Worm (Caenorhabditis elegans) whole organism, L3 larva: ENCODE measurements around the gene famh-161.
"Not testable (repeated sequence)": the region's sequence is repeated elsewhere in the genome, so short reads cannot be mapped to it uniquely, and the experiment has no call there.

Experiments used
- R02D3.7 ChIP-seq: fragments of 150-350 bp; optimal IDR thresholded peaks from 2 replicates; lab custom pipeline; 2014; ENCODE audit warnings: missing biosample characterization, missing genetic modification characterization
- ZK546.5 ChIP-seq: sonication (generic microtip); optimal IDR thresholded peaks from 2 replicates; lab custom pipeline; 2017; ENCODE audit warnings: missing biosample characterization, missing genetic modification characterization
- ama-1 ChIP-seq: fragments of 150-350 bp; optimal IDR thresholded peaks from 2 replicates; lab custom pipeline; 2018
- ceh-82 ChIP-seq: fragments of 150-350 bp; optimal IDR thresholded peaks from 2 replicates; lab custom pipeline; 2014; ENCODE audit warnings: missing biosample characterization, missing genetic modification characterization
- ceh-9 ChIP-seq: sonication (generic microtip); optimal IDR thresholded peaks from 2 replicates; lab custom pipeline; 2018; ENCODE audit warnings: missing biosample characterization, missing genetic modification characterization
- egl-27 ChIP-seq: sonication (generic microtip); optimal IDR thresholded peaks from 4 replicates; lab custom pipeline; 2017; ENCODE audit warnings: missing biosample characterization, missing genetic modification reagents, missing genetic modification characterization
- egl-5 ChIP-seq: fragments of 150-350 bp; optimal IDR thresholded peaks from 2 replicates; lab custom pipeline; 2017; ENCODE audit warnings: missing biosample characterization, missing genetic modification reagents, missing genetic modification characterization, inconsistent platforms
- elt-1 ChIP-seq: fragments of 150-350 bp; optimal IDR thresholded peaks from 2 replicates; lab custom pipeline; 2014; ENCODE audit warnings: missing biosample characterization, missing genetic modification characterization
- elt-2 ChIP-seq: sonication (generic microtip); optimal IDR thresholded peaks from 2 replicates; lab custom pipeline; 2016; ENCODE audit warnings: missing genetic modification reagents, mild to moderate bottlenecking, missing genetic modification characterization, missing compliant biosample characterization
- elt-3 ChIP-seq, 3 experiments: fragments of 150-350 bp in 1 of 3; sonication (generic microtip) in 2 of 3; optimal IDR thresholded peaks; 2 replicates in 2 of 3; 4 replicates in 1 of 3; lab custom pipeline; 2014 to 2017; ENCODE audit warnings: missing biosample characterization in 3 of 3, missing genetic modification characterization in 3 of 3
- eor-1 ChIP-seq, 2 experiments: fragments of 150-350 bp; optimal IDR thresholded peaks; 2 replicates each; lab custom pipeline; 2014 to 2018; ENCODE audit warnings: missing biosample characterization in 2 of 2, missing genetic modification characterization in 2 of 2
- fkh-10 ChIP-seq: sonication (generic microtip); optimal IDR thresholded peaks from 2 replicates; lab custom pipeline; 2017; ENCODE audit warnings: missing biosample characterization, missing genetic modification reagents, missing genetic modification characterization
- fos-1 ChIP-seq: fragments of 150-350 bp; optimal IDR thresholded peaks from 2 replicates; lab custom pipeline; 2014; ENCODE audit warnings: missing biosample characterization, missing genetic modification characterization
- hmg-11 ChIP-seq: sonication (generic microtip); optimal IDR thresholded peaks from 2 replicates; lab custom pipeline; 2016; ENCODE audit warnings: missing genetic modification characterization, missing compliant biosample characterization
- lin-15B ChIP-seq: fragments of 150-350 bp; optimal IDR thresholded peaks from 2 replicates; lab custom pipeline; 2014; ENCODE audit warnings: missing biosample characterization, missing genetic modification characterization
- lin-39 ChIP-seq: fragments of 150-350 bp; optimal IDR thresholded peaks from 2 replicates; lab custom pipeline; 2018; ENCODE audit warnings: missing biosample characterization, missing genetic modification reagents, missing genetic modification characterization
- lsy-12 ChIP-seq: sonication (generic microtip); optimal IDR thresholded peaks from 2 replicates; lab custom pipeline; 2016; ENCODE audit warnings: mild to moderate bottlenecking, missing genetic modification characterization, missing compliant biosample characterization
- mdl-1 ChIP-seq: fragments of 150-350 bp; optimal IDR thresholded peaks from 2 replicates; lab custom pipeline; 2014; ENCODE audit warnings: missing biosample characterization, missing genetic modification characterization
- mml-1 ChIP-seq: fragments of 150-350 bp; sonication (generic microtip); optimal IDR thresholded peaks from 3 replicates; lab custom pipeline; 2014; ENCODE audit warnings: missing biosample characterization, missing genetic modification characterization
- nfya-1 ChIP-seq: sonication (generic microtip); optimal IDR thresholded peaks from 2 replicates; lab custom pipeline; 2017; ENCODE audit warnings: missing genetic modification characterization, mild to moderate bottlenecking, missing compliant biosample characterization, antibody characterized with exemption, moderate library complexity; ENCODE audit not compliant: insufficient read depth
- nhr-11 ChIP-seq: fragments of 150-350 bp; optimal IDR thresholded peaks from 2 replicates; lab custom pipeline; 2014; ENCODE audit warnings: missing biosample characterization, missing genetic modification characterization
- nhr-12 ChIP-seq: fragments of 150-350 bp; optimal IDR thresholded peaks from 2 replicates; lab custom pipeline; 2014; ENCODE audit warnings: missing biosample characterization, missing genetic modification characterization
- nhr-23 ChIP-seq: fragments of 150-350 bp; optimal IDR thresholded peaks from 2 replicates; lab custom pipeline; 2014; ENCODE audit warnings: missing biosample characterization, missing genetic modification reagents, missing genetic modification characterization
- nhr-237 ChIP-seq: fragments of 150-350 bp; optimal IDR thresholded peaks from 2 replicates; lab custom pipeline; 2014; ENCODE audit warnings: missing biosample characterization, missing genetic modification characterization
- nhr-25 ChIP-seq: sonication (generic microtip); optimal IDR thresholded peaks from 2 replicates; lab custom pipeline; 2017; ENCODE audit warnings: missing biosample characterization, missing genetic modification characterization
- nhr-28 ChIP-seq: fragments of 150-350 bp; optimal IDR thresholded peaks from 2 replicates; lab custom pipeline; 2014; ENCODE audit warnings: missing biosample characterization, missing genetic modification characterization
- nhr-43 ChIP-seq: sonication (generic microtip); optimal IDR thresholded peaks from 2 replicates; lab custom pipeline; 2016; ENCODE audit warnings: mild to moderate bottlenecking, missing genetic modification characterization, missing compliant biosample characterization; ENCODE audit not compliant: poor library complexity, severe bottlenecking
- nhr-67 ChIP-seq: fragments of 150-350 bp; optimal IDR thresholded peaks from 2 replicates; lab custom pipeline; 2014; ENCODE audit warnings: missing biosample characterization, missing genetic modification characterization
- nhr-76 ChIP-seq: fragments of 150-350 bp; sonication (generic microtip); optimal IDR thresholded peaks from 5 replicates; lab custom pipeline; 2014; ENCODE audit warnings: missing biosample characterization, missing genetic modification characterization
- pha-4 ChIP-seq: fragments of 150-350 bp; optimal IDR thresholded peaks from 2 replicates; lab custom pipeline; 2014; ENCODE audit warnings: missing biosample characterization, missing genetic modification reagents, missing genetic modification characterization
- pqm-1 ChIP-seq: fragments of 150-350 bp; optimal IDR thresholded peaks from 2 replicates; lab custom pipeline; 2017; ENCODE audit warnings: missing biosample characterization, missing genetic modification characterization, inconsistent platforms
- skn-1 ChIP-seq: fragments of 150-350 bp; optimal IDR thresholded peaks from 2 replicates; lab custom pipeline; 2014; ENCODE audit warnings: missing biosample characterization, missing genetic modification characterization
- unc-39 ChIP-seq: sonication (generic microtip); optimal IDR thresholded peaks from 4 replicates; lab custom pipeline; 2017; ENCODE audit warnings: missing biosample characterization, missing genetic modification characterization
- ztf-11 ChIP-seq: fragments of 150-350 bp; optimal IDR thresholded peaks from 2 replicates; lab custom pipeline; 2014; ENCODE audit warnings: missing biosample characterization, missing genetic modification characterization

Gene famh-161

DNA sequence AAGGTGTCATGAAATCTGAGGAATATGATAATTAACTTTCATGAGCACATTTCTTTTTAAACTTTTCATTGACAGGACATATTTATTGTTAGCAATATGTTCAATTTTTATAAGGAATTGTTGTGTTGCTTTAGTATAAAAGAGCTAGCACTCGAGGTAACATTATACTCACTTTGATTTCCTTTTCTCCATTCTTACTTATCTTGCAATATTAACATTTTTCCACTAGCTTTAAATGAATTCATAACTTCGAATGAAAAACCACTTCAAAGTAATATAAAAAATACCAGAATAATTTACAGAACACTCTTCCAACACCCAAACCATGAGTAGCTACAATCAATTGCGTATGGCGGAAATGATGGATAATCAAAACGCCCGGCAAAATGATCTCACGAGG lies 39.4 kb upstream of the famh-161 start, which contains the start of gene F26F2.5:
Gene F26F2.5, plus strand, starts transcription at position 301 of the 400 bp plus-strand sequence.
- no peak for TF ChIP-seq ceh-9
- no peak for TF ChIP-seq nfya-1 (tag; lab: Kevin White, UChicago)
- TF ChIP-seq R02D3.7 (tag; lab: Kevin White, UChicago) = no peak
- TF ChIP-seq ZK546.5 (tag; lab: Kevin White, UChicago) = no peak
- no peak for TF ChIP-seq nhr-25 (tag; lab: Kevin White, UChicago)
- TF ChIP-seq nhr-43 (tag; lab: Kevin White, UChicago) = no peak
- TF ChIP-seq fos-1 = no peak
- no peak for TF ChIP-seq fkh-10 (GFP tag; lab: Kevin White, UChicago)

DNA sequence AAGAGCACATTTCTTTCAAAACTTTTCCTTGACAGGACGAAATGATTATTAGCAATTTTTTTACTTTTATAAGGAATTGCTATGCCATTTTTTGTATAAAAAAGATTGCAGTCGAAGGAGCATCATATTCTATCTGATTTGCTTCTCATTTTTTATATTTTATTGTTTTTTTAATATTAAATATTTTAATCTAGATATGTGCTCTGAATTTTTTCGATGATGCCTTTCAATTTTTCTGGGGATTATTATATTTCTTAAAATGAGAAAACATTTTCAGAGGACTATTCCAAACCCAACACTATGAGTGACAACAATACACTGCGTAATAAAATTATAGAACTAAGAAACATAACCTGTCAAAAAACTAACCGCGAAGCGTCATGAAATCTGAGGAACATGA lies 35.0 kb upstream of the famh-161 start, which contains the start of gene F26F2.4:
Gene F26F2.4, plus strand, starts transcription at position 301 of the 400 bp plus-strand sequence.
- TF ChIP-seq ceh-9; nhr-23 (tag; lab: Kevin White, UChicago); nhr-25 (tag; lab: Kevin White, UChicago): not testable (repeated sequence)

- no peak for TF ChIP-seq nhr-12 (tag; lab: Kevin White, UChicago)
- TF ChIP-seq lsy-12 = no peak
- TF ChIP-seq elt-2 (tag; lab: Kevin White, UChicago) = no peak
- no peak for TF ChIP-seq hmg-11 (tag; lab: Kevin White, UChicago)
- TF ChIP-seq lin-39 (tag; lab: Kevin White, UChicago) = no peak
- TF ChIP-seq ceh-82 (tag; lab: Kevin White, UChicago) = no peak
- TF ChIP-seq skn-1 = no peak
- no peak for TF ChIP-seq nhr-43 (tag; lab: Kevin White, UChicago)
- no peak for TF ChIP-seq ZK546.5 (tag; lab: Kevin White, UChicago)
- TF ChIP-seq pqm-1 (tag; lab: Kevin White, UChicago) = no peak
- TF ChIP-seq nhr-67 (tag; lab: Kevin White, UChicago) = no peak
- no peak for TF ChIP-seq fos-1
- no peak for TF ChIP-seq nhr-76 (tag; lab: Kevin White, UChicago)
- TF ChIP-seq egl-5 (tag; lab: Kevin White, UChicago) = no peak
- TF ChIP-seq, all 47 proteins: peak for 0
Measured at ce11 chrV:20566454-20566853, 32.5 kb upstream of the famh-161 start, which contains the start of gene F26F2.3. F26F2.3 (minus strand) TSS chrV:20566554.

- not testable (repeated sequence) for TF ChIP-seq nhr-43 (tag; lab: Kevin White, UChicago); ceh-82 (tag; lab: Kevin White, UChicago); nhr-11
Measured at ce11 chrV:20564054-20564453, 30.1 kb upstream of the famh-161 start, which contains the start of gene F26F2.13. F26F2.13 (plus strand) TSS chrV:20564354.

DNA sequence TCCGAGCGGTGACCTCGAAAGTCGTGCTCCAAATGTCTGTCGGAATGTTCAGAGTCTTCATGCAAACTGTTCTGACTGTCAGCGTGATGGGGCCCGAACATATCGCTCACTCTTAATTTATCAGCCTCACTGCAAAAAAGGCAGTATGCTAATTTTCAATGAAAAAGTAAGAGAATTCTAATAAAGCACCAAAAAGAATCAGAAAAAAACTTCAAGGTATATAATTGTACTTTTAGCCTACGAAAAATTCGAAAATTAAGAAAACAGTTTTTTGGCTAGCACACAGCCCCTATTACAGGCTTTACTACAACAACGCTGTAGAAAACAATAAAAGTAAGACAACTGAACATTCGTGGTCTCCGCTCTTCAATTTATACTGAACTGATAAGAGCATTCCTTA lies 27.8 kb upstream of the famh-161 start, which contains the start of gene F26F2.1:
Gene F26F2.1, minus strand, starts transcription at position 101 of the 400 bp plus-strand sequence.
- TF ChIP-seq ama-1 = no peak
- no peak for TF ChIP-seq nhr-23 (tag; lab: Kevin White, UChicago)
- no peak for TF ChIP-seq nhr-76 (tag; lab: Kevin White, UChicago)
- TF ChIP-seq elt-3 (tag; optimal IDR thresholded peaks at IDR 0.05; lab: Kevin White, UChicago) = no peak
- TF ChIP-seq nhr-11 = no peak
- no peak for TF ChIP-seq egl-5 (tag; lab: Kevin White, UChicago)
- no peak for TF ChIP-seq fos-1
- TF ChIP-seq hmg-11 (tag; lab: Kevin White, UChicago) = no peak
- TF ChIP-seq pha-4 (tag; lab: Kevin White, UChicago) = no peak
- TF ChIP-seq eor-1 (tag; optimal IDR thresholded peaks at IDR 0.05; lab: Kevin White, UChicago) = no peak
- TF ChIP-seq nhr-67 (tag; lab: Kevin White, UChicago) = no peak
- no peak for TF ChIP-seq nhr-237 (tag; lab: Kevin White, UChicago)
- TF ChIP-seq nhr-25 (tag; lab: Kevin White, UChicago) = no peak
- no peak for TF ChIP-seq ceh-82 (tag; lab: Kevin White, UChicago)
- no peak for TF ChIP-seq lin-15B (tag; lab: Kevin White, UChicago)
- no peak for TF ChIP-seq elt-1 (tag; lab: Kevin White, UChicago)
- no peak for TF ChIP-seq ceh-9

- TF ChIP-seq ztf-11 = no peak
- no peak for TF ChIP-seq ceh-9
- TF ChIP-seq hmg-11 (tag; lab: Kevin White, UChicago) = no peak
- TF ChIP-seq unc-39 (tag; lab: Kevin White, UChicago) = no peak
- TF ChIP-seq mml-1 = no peak
- TF ChIP-seq egl-27 (tag; lab: Kevin White, UChicago) = no peak
- no peak for TF ChIP-seq lsy-12
- TF ChIP-seq nhr-28 (tag; lab: Kevin White, UChicago) = no peak
- no peak for TF ChIP-seq nhr-237 (tag; lab: Kevin White, UChicago)
- TF ChIP-seq R02D3.7 (tag; lab: Kevin White, UChicago) = no peak
- no peak for TF ChIP-seq mdl-1
Measured at ce11 chrV:20558270-20558669, 24.3 kb upstream of the famh-161 start, which contains the start of gene abf-4. abf-4 (minus strand) TSS chrV:20558370.
